Worm (Caenorhabditis elegans) whole organism, mixed stage, embryonic: ENCODE results near the gene C46G7.2.

Source experiments
- blmp-1 ChIP-seq: fragments of 150-350 bp; optimal IDR thresholded peaks from 2 replicates; lab custom pipeline; 2014; ENCODE audit warnings: missing biosample characterization, missing genetic modification characterization
- ceh-43 ChIP-seq: fragments of 200-800 bp; sonication (Bioruptor generic); optimal IDR thresholded peaks from 2 replicates; lab custom pipeline; 2018; ENCODE audit warnings: mild to moderate bottlenecking, missing genetic modification characterization, moderate library complexity, missing compliant biosample characterization
- lsy-2 ChIP-seq: fragments of 150-350 bp; optimal IDR thresholded peaks from 2 replicates; lab custom pipeline; 2014; ENCODE audit warnings: missing biosample characterization, missing genetic modification characterization
- mab-5 ChIP-seq: fragments of 150-350 bp; optimal IDR thresholded peaks from 2 replicates; lab custom pipeline; 2014; ENCODE audit warnings: missing biosample characterization, missing genetic modification characterization
- nhr-12 ChIP-seq: fragments of 150-350 bp; optimal IDR thresholded peaks from 2 replicates; lab custom pipeline; 2014; ENCODE audit warnings: missing biosample characterization, missing genetic modification characterization
- snpc-4 ChIP-seq: fragments of 150-350 bp; optimal IDR thresholded peaks from 2 replicates; lab custom pipeline; 2014; ENCODE audit warnings: missing biosample characterization, missing genetic modification characterization
- tbx-8 ChIP-seq: fragments of 200-800 bp; sonication (Bioruptor generic); optimal IDR thresholded peaks from 2 replicates; lab custom pipeline; 2018; ENCODE audit warnings: mild to moderate bottlenecking, missing genetic modification characterization, moderate library complexity, missing compliant biosample characterization
- unc-39 ChIP-seq: fragments of 150-350 bp; optimal IDR thresholded peaks from 2 replicates; lab custom pipeline; 2014; ENCODE audit warnings: missing biosample characterization, missing genetic modification characterization
- unc-62 ChIP-seq: fragments of 150-350 bp; optimal IDR thresholded peaks from 2 replicates; lab custom pipeline; 2014; ENCODE audit warnings: missing biosample characterization, missing genetic modification reagents, missing genetic modification characterization
- zip-8 ChIP-seq: fragments of 150-350 bp; optimal IDR thresholded peaks from 2 replicates; lab custom pipeline; 2014; ENCODE audit warnings: missing biosample characterization, missing genetic modification characterization

- TF ChIP-seq unc-62 (no peak), mab-5 (tag; lab: Kevin White, UChicago) (no peak), snpc-4 (tag; lab: Kevin White, UChicago) (no peak), zip-8 (no peak), blmp-1 (tag; lab: Kevin White, UChicago) (no peak), nhr-12 (tag; lab: Kevin White, UChicago) (no peak), lsy-2 (tag; lab: Kevin White, UChicago) (no peak), tbx-8 (no peak), unc-39 (tag; lab: Kevin White, UChicago) (no peak), ceh-43 (GFP tag; lab: Kevin White, UChicago) (no peak)
Measured at ce11 chrIV:6064657-6065056, 49.7 kb downstream of the C46G7.2 start.
